Fruit fly (Drosophila melanogaster): ENCODE results near the gene for.

for gene

DNA sequence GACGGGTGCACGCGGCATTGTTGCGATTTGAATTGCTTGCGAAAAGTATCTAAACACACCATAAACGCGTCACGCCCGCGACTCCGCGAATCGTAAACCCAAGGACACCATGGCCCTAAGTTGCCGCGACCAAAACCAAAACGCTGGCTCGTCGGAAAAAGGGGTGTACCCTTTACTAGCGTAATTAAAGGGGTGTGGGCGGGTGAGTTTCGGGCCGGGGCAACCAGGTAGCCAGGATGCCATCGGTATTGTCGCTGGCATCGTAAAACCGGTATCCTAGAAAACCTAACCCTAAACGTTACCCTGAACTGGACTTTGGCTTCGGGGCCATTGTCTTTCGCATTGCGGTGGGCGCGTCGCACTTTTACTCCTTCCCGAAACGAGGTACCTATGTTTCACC lies 46.1 kb downstream of the for start:
- TF ChIP-seq noc (tag; optimal IDR thresholded peaks at IDR 0.05), result no peak

DNA sequence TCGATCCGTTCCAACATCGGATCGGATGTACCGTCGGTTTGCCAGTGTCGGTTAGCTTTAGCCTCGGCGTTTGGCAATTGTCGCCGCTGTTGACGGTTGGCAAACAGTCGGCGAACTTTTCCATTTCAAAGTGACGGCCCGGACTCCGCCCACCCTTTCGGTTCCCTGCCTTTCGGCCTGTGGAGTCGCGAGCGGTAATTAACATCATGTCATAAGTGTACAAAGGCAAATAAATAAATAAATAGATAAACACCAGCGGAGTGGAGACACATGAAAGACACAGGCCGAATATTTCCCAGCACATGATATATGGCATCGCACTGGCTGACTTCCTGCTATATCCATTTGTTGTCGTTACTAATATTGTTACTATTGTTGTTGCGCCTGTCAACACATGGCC lies 48.0 kb downstream of the for start:
- TF ChIP-seq noc (tag; optimal IDR thresholded peaks at IDR 0.05), result no peak

DNA sequence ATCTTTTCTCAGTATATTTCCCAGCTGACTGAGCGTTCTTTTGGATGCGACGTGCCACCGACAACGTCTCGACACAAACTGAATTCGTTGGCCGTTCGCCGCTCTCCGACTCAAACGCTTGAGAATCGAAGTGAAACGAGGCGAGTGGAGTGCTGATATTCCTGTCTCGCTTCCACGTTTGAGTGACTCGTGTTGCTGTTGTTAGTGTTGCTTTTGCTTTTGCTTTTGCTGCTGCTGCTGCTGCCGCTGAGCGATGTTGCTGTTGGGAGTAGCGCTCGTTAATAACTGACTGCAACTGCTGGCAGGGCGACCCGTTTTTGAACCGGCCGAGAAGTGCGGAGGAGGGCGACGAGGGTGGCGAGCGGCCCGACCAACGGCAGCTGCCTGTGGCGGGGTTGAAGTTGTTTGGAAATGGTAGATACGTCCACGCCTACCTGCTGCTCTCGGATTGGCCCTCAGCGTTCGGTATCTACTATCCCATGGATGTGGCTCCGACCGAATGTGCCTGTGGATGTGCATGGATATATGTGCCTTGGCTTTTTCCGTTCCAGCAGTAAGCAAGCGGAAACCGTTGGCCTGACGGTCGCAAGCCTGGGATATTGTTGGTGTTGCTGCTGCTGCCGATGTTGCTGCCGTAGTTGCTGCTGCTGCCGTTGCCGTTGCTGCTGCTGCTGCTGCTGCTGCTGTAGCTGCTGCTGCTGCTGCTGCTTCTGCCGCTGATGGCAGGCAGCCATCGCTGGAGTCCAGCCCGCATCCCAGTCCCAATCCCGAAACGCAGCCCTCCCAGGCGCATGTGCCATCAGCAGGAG lies 50.1 kb downstream of the for start, which contains the start of gene odd:
odd (minus strand) TSS at position 295 of the 809 bp plus-strand sequence.
- no peak for TF ChIP-seq noc (tag; optimal IDR thresholded peaks at IDR 0.05)

DNA sequence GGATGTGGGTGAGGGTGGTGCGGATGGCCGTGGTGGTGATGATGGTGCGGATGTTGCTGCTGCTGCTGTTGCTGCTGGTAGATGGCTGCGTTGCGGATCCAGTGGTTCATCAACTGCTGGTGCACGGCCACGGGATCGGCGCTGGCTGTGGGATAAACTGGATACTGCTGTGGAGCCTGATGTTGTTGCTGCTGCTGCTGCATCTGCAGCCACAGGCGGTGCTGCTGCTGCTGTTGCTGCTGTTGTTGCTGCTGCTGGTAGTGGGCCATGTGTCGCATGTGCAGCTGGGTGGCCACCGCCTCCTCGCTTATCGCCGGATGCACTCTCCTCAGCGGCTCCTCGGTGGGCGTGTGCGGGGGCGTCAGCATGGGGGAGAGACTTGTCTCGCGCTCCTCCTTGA lies 51.1 kb downstream of the for start:
- TF ChIP-seq noc (tag; optimal IDR thresholded peaks at IDR 0.05), result no peak

DNA sequence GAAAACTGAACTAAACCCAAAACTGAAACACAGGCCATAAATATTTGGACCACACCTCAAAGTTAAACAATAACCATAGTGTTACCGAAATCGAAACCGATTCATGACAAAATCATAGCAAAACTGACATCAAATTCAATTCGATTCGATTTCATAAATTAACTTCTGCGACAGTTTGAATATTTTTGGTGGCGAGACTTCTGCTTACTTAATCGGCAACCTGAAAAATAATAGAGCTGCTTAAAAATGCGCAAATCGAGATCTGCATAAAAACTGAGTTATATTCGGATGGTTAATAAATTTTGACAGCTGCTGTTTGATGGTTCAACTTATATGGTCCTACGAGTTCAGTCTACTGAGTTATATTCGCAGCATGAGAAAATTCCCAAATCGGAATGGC lies 53.2 kb downstream of the for start:
- no peak for TF ChIP-seq noc (tag; optimal IDR thresholded peaks at IDR 0.05)

DNA sequence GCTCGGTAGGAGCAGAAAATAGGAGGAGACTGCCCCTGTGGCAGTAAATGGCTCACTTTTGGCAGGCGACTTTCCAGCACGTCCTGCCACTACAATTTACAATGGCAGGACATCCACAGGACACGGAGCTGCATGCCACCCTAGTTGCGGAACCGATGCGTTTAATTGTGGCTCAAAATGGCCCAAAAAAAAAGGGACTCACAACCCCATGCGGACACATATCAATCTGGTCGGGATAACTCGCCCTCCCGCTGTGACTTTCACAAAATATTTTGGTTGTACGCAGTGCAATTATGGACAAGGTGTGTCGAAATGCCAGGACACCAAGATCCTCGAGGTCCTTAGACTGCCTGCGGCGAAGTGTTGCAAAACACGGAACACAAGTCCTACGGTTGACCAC lies 54.2 kb downstream of the for start:
- no peak for TF ChIP-seq noc (tag; optimal IDR thresholded peaks at IDR 0.05)

DNA sequence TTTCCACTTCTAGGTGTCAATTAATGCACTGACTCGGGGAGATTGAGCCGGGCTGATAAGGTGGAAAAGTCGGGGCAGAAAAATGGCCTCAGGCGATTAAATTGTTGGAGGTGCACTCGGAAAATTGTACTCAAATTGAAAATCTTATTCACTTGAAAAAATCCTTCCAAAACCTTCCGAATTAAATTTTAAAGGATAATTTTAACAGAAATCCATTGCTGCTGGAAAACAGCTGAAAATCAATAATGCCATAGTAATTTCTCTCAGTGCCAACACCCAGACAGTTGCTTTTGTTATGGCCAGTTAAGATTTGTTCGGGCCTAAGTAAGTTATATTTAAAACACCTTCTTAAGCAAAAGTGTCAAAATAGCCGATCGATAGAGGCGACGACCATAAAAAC lies 55.9 kb downstream of the for start:
- no peak for TF ChIP-seq noc (tag; optimal IDR thresholded peaks at IDR 0.05)

DNA sequence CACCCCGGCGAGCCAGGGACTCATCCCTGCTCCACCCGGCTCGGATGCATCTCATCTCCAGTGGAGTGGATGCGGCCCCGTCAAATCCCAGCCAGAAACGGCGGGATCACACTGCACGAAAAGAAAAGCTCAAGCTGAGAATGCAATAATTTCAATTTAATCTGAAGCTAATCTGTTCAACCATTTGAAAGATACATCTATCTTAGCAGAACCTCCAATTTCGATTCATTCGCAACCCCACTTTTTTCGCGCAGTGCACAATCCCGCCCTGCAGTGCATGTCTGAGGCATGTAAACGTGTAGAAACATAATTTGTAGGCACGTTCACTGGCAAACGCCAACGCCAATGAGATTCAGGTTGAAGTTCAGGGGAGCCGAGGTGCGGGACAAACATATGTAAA lies 58.3 kb downstream of the for start:
- TF ChIP-seq noc (tag; optimal IDR thresholded peaks at IDR 0.05), result no peak

DNA sequence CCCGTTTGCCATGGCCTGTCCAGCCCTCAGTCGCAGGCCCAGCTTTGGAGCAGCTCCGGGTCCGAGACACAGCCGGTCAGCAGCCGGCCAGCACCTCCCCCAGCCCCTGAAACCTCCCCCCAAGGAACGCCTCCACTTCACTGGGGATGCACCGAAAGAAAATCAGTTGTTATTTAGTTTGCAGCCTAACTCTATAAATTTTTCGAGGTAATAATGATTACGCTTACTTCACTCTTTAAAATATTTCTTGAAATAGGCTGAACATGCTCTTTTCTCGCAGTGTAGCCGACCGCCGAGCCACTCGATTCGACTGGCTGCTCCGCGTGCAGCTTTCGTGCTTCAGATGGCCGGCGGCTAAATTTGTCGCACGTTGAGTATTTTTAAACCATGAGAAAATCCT lies 59.6 kb downstream of the for start:
- TF ChIP-seq noc (tag; optimal IDR thresholded peaks at IDR 0.05), result no peak

DNA sequence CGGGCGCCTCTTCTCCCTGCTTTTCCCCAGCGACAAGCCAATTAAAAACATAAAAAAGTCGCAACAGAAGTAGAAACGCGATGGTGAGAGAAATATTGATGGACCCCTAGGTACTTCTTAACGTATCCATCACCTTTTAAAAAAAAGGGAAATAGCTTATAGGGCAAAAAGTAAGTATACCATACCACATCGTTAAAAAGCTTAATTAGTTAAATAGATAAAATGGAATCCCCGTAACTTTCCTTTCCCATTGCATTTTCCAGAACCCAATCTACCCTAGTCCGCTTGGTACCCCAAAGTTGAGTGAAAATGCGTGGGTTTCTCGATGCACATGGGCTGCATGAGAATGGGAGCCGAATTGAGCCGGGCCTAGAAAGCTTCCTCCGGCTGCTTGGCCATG lies 62.1 kb downstream of the for start:
- no peak for TF ChIP-seq noc (tag; optimal IDR thresholded peaks at IDR 0.05)

DNA sequence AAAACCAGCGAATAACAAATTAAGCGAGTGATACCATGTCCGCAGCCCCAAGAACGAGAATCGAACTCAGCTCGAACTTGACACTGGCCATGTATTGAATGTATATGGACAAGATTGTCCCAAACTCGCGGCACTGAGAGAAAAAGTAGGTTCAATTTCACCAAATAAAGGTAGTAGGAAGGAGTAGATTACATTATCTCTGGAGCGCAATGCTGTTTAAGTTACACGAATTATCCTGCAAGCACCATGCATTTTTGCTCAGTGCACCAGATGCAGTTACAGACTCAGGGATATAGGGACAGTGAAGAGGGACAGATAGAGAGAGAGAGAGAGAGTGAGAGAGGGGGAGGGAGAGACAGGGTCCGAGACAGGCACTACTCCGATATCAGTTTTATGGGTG lies 62.8 kb downstream of the for start:
- TF ChIP-seq noc (tag; optimal IDR thresholded peaks at IDR 0.05), result no peak

DNA sequence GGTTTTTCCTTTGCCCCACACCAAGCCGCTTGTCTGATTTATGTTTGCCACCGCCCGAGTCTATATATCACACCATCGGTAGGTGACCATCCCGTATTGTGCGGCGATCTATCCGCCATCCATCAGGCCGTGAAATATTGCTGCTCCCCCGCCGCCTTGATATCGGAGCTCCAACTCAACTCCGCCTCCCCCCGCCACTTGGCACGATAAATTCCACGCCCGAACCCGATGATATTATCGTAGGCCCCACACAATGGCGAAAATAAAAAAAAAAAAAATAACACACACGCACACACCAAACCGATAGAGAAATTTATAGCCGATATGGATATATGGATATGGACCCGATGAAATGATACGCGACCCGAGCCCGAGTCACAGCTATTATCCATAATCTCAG lies 66.0 kb downstream of the for start:
- TF ChIP-seq noc (tag; optimal IDR thresholded peaks at IDR 0.05), result no peak

DNA sequence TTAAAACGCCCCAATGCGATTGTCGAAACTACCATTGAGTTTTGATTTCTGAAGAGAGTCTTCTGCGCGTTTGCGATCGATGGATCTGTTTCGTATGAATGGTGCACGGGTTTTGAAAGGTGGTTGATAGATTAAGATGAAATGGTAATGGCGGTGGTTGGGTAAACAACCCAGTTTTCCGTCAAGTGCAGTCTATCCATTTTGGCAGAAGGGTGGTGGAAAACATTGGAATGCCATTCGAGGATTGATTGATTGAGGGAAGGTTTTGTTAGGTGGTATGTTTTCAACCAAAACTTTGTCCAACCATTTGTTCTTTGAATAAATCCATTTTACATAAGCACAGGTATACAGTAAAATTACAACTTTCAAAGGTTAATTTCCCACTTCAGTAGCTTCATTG lies 67.9 kb downstream of the for start:
- no peak for TF ChIP-seq noc (tag; optimal IDR thresholded peaks at IDR 0.05)

DNA sequence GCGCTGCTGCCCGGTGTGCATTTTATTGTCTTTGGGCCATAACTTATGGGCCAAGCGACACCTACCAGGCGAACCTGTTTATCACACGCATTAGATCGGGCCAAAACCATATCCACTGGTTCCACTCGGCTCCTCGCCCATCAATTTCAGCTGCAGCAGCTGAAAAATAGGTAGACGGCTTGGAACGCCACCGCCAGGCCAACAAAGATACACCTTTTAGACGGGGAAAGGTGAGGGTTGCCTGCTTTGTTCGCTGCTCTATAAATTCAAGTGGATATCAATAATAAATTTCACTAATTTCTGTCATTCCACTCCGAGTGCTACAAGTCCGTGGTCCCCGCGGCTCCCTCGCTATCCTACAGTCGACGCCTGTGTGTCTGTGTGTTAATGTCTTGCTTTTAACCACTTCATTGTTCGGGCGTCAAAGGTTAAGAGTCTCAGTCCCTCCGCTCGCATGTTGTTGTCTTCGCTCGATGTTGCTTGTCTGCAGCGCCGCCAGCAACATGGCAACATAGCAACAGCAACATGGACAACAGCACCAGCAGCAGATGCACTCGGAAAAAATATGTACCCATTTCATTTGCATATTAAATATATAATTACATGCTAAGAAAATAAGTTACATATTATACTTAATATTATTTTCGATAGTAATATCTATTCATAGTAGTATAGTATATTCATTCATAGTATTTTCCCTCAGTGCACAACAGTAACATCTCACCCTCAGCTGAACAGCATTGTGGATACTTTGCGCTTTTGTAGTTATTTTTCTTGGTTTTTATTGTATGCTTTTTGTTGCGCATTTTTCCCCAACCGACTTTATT lies 68.6 kb downstream of the for start:
- TF ChIP-seq noc (tag; optimal IDR thresholded peaks at IDR 0.05), result no peak

DNA sequence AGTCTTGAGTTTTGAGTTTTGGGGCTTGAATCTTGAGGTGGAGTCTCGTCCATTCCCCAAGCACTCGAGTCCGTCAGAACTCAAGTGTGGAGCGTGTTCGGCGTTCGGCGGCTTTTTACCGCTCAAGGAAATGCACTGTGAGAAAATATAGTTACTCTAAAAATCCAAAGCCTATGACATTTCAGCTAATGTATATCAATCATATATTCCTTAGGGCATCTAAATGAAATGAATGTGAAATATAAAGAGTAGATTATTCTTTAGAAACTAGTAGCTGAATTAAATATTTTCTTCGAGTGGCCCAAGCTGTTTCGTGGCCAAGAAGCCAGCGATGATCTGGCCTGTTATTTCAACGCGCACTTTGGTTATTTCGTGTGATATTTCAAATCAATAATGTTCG lies 69.5 kb downstream of the for start:
- no peak for TF ChIP-seq noc (tag; optimal IDR thresholded peaks at IDR 0.05)

DNA sequence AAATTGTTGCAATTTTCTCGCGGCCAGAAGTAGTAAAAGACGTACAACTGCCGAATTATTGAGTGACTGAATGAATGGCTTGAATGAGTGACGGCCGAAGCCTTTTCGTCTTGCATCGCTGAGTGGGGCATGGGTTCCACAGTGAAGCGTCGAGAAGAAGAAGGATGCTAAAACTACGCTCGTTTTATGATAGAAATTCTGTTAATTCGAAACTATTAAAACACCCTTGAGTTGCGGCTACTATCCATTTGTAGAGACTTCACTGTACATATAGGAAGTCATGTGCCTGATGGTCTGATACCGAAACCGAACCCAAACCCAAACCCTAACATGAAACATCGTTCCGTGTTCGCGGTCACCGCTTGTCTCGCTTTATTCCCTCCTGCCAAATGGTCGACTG lies 71.4 kb downstream of the for start:
- no peak for TF ChIP-seq noc (tag; optimal IDR thresholded peaks at IDR 0.05)

DNA sequence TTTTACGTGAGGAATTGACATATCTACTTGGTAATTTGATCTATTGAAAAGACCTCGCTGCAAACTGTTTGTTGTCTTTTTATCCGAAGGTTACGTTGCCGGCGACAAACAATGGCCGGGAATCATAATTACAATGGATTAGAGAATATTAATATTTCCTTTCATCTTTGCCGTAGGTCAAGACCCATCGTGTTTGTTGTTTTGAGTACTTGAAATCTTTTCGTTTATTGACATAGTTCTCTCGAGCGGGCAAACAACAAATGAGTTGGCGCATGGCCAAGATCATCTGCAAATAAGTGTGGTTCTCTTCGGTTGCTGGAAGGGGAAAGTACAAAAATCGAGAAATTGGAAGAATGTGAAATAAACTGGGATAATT lies 72.5 kb downstream of the for start:
- no peak for TF ChIP-seq noc (tag; optimal IDR thresholded peaks at IDR 0.05)
